Fruit fly (Drosophila melanogaster): ENCODE measurements around the gene CG15385.

Gene CG15385

dm6 chr2L:2180665-2181064 lies 31.7 kb downstream of the CG15385 start:
- TF ChIP-seq usp (GFP tag; optimal IDR thresholded peaks at IDR 0.05) (no peak), psq (optimal IDR thresholded peaks at IDR 0.05) (no peak), pan (optimal IDR thresholded peaks at IDR 0.05) (no peak), EcR (GFP tag; optimal IDR thresholded peaks at IDR 0.05) (no peak), CG8478 (optimal IDR thresholded peaks at IDR 0.05) (no peak), Dll (optimal IDR thresholded peaks at IDR 0.05) (no peak)

dm6 chr2L:2180120-2180539 lies 32.2 kb downstream of the CG15385 start:
- no peak for TF ChIP-seq usp (GFP tag; optimal IDR thresholded peaks at IDR 0.05)
- no peak for TF ChIP-seq CG8478 (optimal IDR thresholded peaks at IDR 0.05)
- no peak for TF ChIP-seq pan (optimal IDR thresholded peaks at IDR 0.05)
- no peak for TF ChIP-seq psq (optimal IDR thresholded peaks at IDR 0.05)
- no peak for TF ChIP-seq EcR (GFP tag; optimal IDR thresholded peaks at IDR 0.05)

- no peak for TF ChIP-seq psq (optimal IDR thresholded peaks at IDR 0.05)
- no peak for TF ChIP-seq CG8478 (optimal IDR thresholded peaks at IDR 0.05)
- TF ChIP-seq pan (optimal IDR thresholded peaks at IDR 0.05), result no peak
Observed at dm6 chr2L:2179366-2179765, 33.0 kb downstream of the CG15385 start.

dm6 chr2L:2178810-2179143 lies 33.6 kb downstream of the CG15385 start:
- no peak for TF ChIP-seq CG8478 (optimal IDR thresholded peaks at IDR 0.05)
- no peak for TF ChIP-seq usp (GFP tag; optimal IDR thresholded peaks at IDR 0.05)
- no peak for TF ChIP-seq psq (optimal IDR thresholded peaks at IDR 0.05)
- TF ChIP-seq Dll (optimal IDR thresholded peaks at IDR 0.05), result no peak
- TF ChIP-seq EcR (GFP tag; optimal IDR thresholded peaks at IDR 0.05), result no peak
- no peak for TF ChIP-seq pan (optimal IDR thresholded peaks at IDR 0.05)

dm6 chr2L:2177969-2178809 lies 34.2 kb downstream of the CG15385 start, which contains the start of gene aop:
aop (minus strand) TSS chr2L:2178754.
- TF ChIP-seq Dll (optimal IDR thresholded peaks at IDR 0.05) (no peak), psq (optimal IDR thresholded peaks at IDR 0.05) (no peak), pan (optimal IDR thresholded peaks at IDR 0.05) (no peak), CG8478 (optimal IDR thresholded peaks at IDR 0.05) (no peak), usp (GFP tag; optimal IDR thresholded peaks at IDR 0.05) (no peak), EcR (GFP tag; optimal IDR thresholded peaks at IDR 0.05) (no peak)

- TF ChIP-seq pan (optimal IDR thresholded peaks at IDR 0.05) (no peak), usp (GFP tag; optimal IDR thresholded peaks at IDR 0.05) (no peak), psq (optimal IDR thresholded peaks at IDR 0.05) (no peak), CG8478 (optimal IDR thresholded peaks at IDR 0.05) (no peak), EcR (GFP tag; optimal IDR thresholded peaks at IDR 0.05) (no peak), Dll (optimal IDR thresholded peaks at IDR 0.05) (no peak)
Observed at dm6 chr2L:2177312-2177968, 34.9 kb downstream of the CG15385 start.

- TF ChIP-seq CG8478 (optimal IDR thresholded peaks at IDR 0.05) (no peak), psq (optimal IDR thresholded peaks at IDR 0.05) (no peak), Dll (optimal IDR thresholded peaks at IDR 0.05) (no peak), pan (optimal IDR thresholded peaks at IDR 0.05) (no peak), usp (GFP tag; optimal IDR thresholded peaks at IDR 0.05) (no peak), EcR (GFP tag; optimal IDR thresholded peaks at IDR 0.05) (no peak)
Observed at dm6 chr2L:2175930-2176643, 36.3 kb downstream of the CG15385 start.

dm6 chr2L:2175090-2175830 lies 37.1 kb downstream of the CG15385 start:
- peak; percentile 56 to 73 for TF ChIP-seq EcR (GFP tag; optimal IDR thresholded peaks at IDR 0.05)
- no peak for TF ChIP-seq psq (optimal IDR thresholded peaks at IDR 0.05)
- TF ChIP-seq CG8478 (optimal IDR thresholded peaks at IDR 0.05), result peak; percentile 24
- no peak for TF ChIP-seq pan (optimal IDR thresholded peaks at IDR 0.05)
- TF ChIP-seq usp (GFP tag; optimal IDR thresholded peaks at IDR 0.05), result no peak
- no peak for TF ChIP-seq Dll (optimal IDR thresholded peaks at IDR 0.05)

dm6 chr2L:2173604-2174003 lies 38.8 kb downstream of the CG15385 start:
- TF ChIP-seq Dll (optimal IDR thresholded peaks at IDR 0.05), result no peak
- TF ChIP-seq CG8478 (optimal IDR thresholded peaks at IDR 0.05), result no peak
- TF ChIP-seq EcR (GFP tag; optimal IDR thresholded peaks at IDR 0.05), result no peak
- TF ChIP-seq pan (optimal IDR thresholded peaks at IDR 0.05), result no peak
- TF ChIP-seq psq (optimal IDR thresholded peaks at IDR 0.05), result no peak
- no peak for TF ChIP-seq usp (GFP tag; optimal IDR thresholded peaks at IDR 0.05)

dm6 chr2L:2173191-2173590 lies 39.2 kb downstream of the CG15385 start:
- TF ChIP-seq CG8478 (optimal IDR thresholded peaks at IDR 0.05) (no peak), pan (optimal IDR thresholded peaks at IDR 0.05) (no peak), Dll (optimal IDR thresholded peaks at IDR 0.05) (no peak), usp (GFP tag; optimal IDR thresholded peaks at IDR 0.05) (no peak)

- TF ChIP-seq Dll (optimal IDR thresholded peaks at IDR 0.05) (no peak), usp (GFP tag; optimal IDR thresholded peaks at IDR 0.05) (no peak), pan (optimal IDR thresholded peaks at IDR 0.05) (no peak), CG8478 (optimal IDR thresholded peaks at IDR 0.05) (no peak), psq (optimal IDR thresholded peaks at IDR 0.05) (no peak), EcR (GFP tag; optimal IDR thresholded peaks at IDR 0.05) (no peak)
Observed at dm6 chr2L:2172460-2173121, 39.8 kb downstream of the CG15385 start.
